Fruit fly (Drosophila melanogaster): Measurements from ENCODE around the gene CG6415.
A peak's percentile ranks its signal among the peaks of the same experiment; 100 is the strongest.

Gene CG6415

dm6 chr2L:10728751-10729150 is 25.3 kb downstream of the CG6415 start, which contains the start of gene CG6443:
TSS of gene CG6443 (plus strand) at chr2L:10728978.
- no peak for TF ChIP-seq rn (GFP tag; IDR thresholded peaks at IDR 0.05)
- TF ChIP-seq CG9948 (tag; optimal IDR thresholded peaks at IDR 0.05) = no peak
- no peak for TF ChIP-seq fd96Ca (GFP tag; IDR thresholded peaks at IDR 0.05)
- TF ChIP-seq CG8159 (tag; optimal IDR thresholded peaks at IDR 0.05) = no peak
- no peak for TF ChIP-seq D1 (tag; optimal IDR thresholded peaks at IDR 0.05)
- no peak for TF ChIP-seq CG34367 (tag; optimal IDR thresholded peaks at IDR 0.05)
- TF ChIP-seq EcR (GFP tag; optimal IDR thresholded peaks at IDR 0.05) = no peak
- TF ChIP-seq CG12605 (GFP tag; IDR thresholded peaks at IDR 0.05) = no peak
- TF ChIP-seq CG14655 (GFP tag; optimal IDR thresholded peaks at IDR 0.05) = no peak
- TF ChIP-seq gl (tag; optimal IDR thresholded peaks at IDR 0.05) = no peak
- no peak for TF ChIP-seq Pif1A (GFP tag; optimal IDR thresholded peaks at IDR 0.05)
- no peak for TF ChIP-seq CG8301 (tag; optimal IDR thresholded peaks at IDR 0.05)
- TF ChIP-seq CG10348 (GFP tag; IDR thresholded peaks at IDR 0.05) = no peak
- TF ChIP-seq CG17806 (tag; optimal IDR thresholded peaks at IDR 0.05) = no peak
- no peak for TF ChIP-seq Snoo (tag; optimal IDR thresholded peaks at IDR 0.05)
- TF ChIP-seq Pif1B (GFP tag; optimal IDR thresholded peaks at IDR 0.05) = no peak
- TF ChIP-seq CG15710 (tag; optimal IDR thresholded peaks at IDR 0.05) = no peak
- TF ChIP-seq CG32121 (GFP tag; IDR thresholded peaks at IDR 0.05) = no peak
- no peak for TF ChIP-seq CG13204 (GFP tag; optimal IDR thresholded peaks at IDR 0.05)

dm6 chr2L:10729955-10730354 is 26.5 kb downstream of the CG6415 start, which contains the start of gene CG17118:
TSS of gene CG17118 (plus strand) at chr2L:10730255.
- no peak for TF ChIP-seq CG13204 (GFP tag; optimal IDR thresholded peaks at IDR 0.05)
- no peak for TF ChIP-seq D1 (tag; optimal IDR thresholded peaks at IDR 0.05)
- TF ChIP-seq CG32121 (GFP tag; IDR thresholded peaks at IDR 0.05) = no peak
- TF ChIP-seq CG12605 (GFP tag; IDR thresholded peaks at IDR 0.05) = no peak
- no peak for TF ChIP-seq fd96Ca (GFP tag; IDR thresholded peaks at IDR 0.05)
- no peak for TF ChIP-seq CG34367 (tag; optimal IDR thresholded peaks at IDR 0.05)
- no peak for TF ChIP-seq Pif1A (GFP tag; optimal IDR thresholded peaks at IDR 0.05)
- TF ChIP-seq rn (GFP tag; IDR thresholded peaks at IDR 0.05) = no peak
- no peak for TF ChIP-seq gl (tag; optimal IDR thresholded peaks at IDR 0.05)
- no peak for TF ChIP-seq CG9948 (tag; optimal IDR thresholded peaks at IDR 0.05)
- TF ChIP-seq CG8301 (tag; optimal IDR thresholded peaks at IDR 0.05) = no peak
- TF ChIP-seq CG15710 (tag; optimal IDR thresholded peaks at IDR 0.05) = no peak
- no peak for TF ChIP-seq CG8159 (tag; optimal IDR thresholded peaks at IDR 0.05)
- TF ChIP-seq CG17806 (tag; optimal IDR thresholded peaks at IDR 0.05) = no peak
- TF ChIP-seq CG14655 (GFP tag; optimal IDR thresholded peaks at IDR 0.05) = no peak
- no peak for TF ChIP-seq EcR (GFP tag; optimal IDR thresholded peaks at IDR 0.05)
- no peak for TF ChIP-seq Pif1B (GFP tag; optimal IDR thresholded peaks at IDR 0.05)
- no peak for TF ChIP-seq CG4496 (GFP tag; IDR thresholded peaks at IDR 0.05)

dm6 chr2L:10732343-10732808 is 29.0 kb downstream of the CG6415 start, which contains the start of the genes EMC3 and Dpy-30L1:
TSS of gene EMC3 (minus strand) at chr2L:10732423.
TSS of gene Dpy-30L1 (plus strand) at chr2L:10732653.
- TF ChIP-seq CG4496 (GFP tag; IDR thresholded peaks at IDR 0.05) = peak; percentile 20; the same call in 1 of the 3 replicates
- TF ChIP-seq CG32121 (GFP tag; IDR thresholded peaks at IDR 0.05) = no peak
- TF ChIP-seq CG14655 (GFP tag; optimal IDR thresholded peaks at IDR 0.05) = no peak
- peak; percentile 27 for TF ChIP-seq Snoo (tag; optimal IDR thresholded peaks at IDR 0.05)
- TF ChIP-seq CG13204 (GFP tag; optimal IDR thresholded peaks at IDR 0.05) = no peak
- TF ChIP-seq Ets98B (GFP tag; IDR thresholded peaks at IDR 0.05) = peak; percentile 43; the same call in 1 of the 2 replicates
- no peak for TF ChIP-seq EcR (GFP tag; optimal IDR thresholded peaks at IDR 0.05)
- no peak for TF ChIP-seq gl (tag; optimal IDR thresholded peaks at IDR 0.05)
- peak; percentile 5 for TF ChIP-seq CG9948 (tag; optimal IDR thresholded peaks at IDR 0.05)
- TF ChIP-seq fd96Ca (GFP tag; IDR thresholded peaks at IDR 0.05) = no peak
- peak; percentile 53 for TF ChIP-seq CG15710 (tag; optimal IDR thresholded peaks at IDR 0.05)
- no peak for TF ChIP-seq Pif1B (GFP tag; optimal IDR thresholded peaks at IDR 0.05)
- no peak for TF ChIP-seq CG34367 (tag; optimal IDR thresholded peaks at IDR 0.05)
- peak; percentile 35 for TF ChIP-seq CG17806 (tag; optimal IDR thresholded peaks at IDR 0.05)
- TF ChIP-seq Pif1A (GFP tag; optimal IDR thresholded peaks at IDR 0.05) = no peak

- TF ChIP-seq CG4496 (GFP tag; IDR thresholded peaks at IDR 0.05) (0 out of 3 replicates have a peak, but pooled peaks have one; percentile 16), rn (GFP tag; IDR thresholded peaks at IDR 0.05) (no peak)
These were observed 32.5 kb downstream of the CG6415 start, which contains the start of gene Nup107 for dm6 chr2L:10735923-10736322. TSS of gene Nup107 (minus strand) at chr2L:10736071.

- TF ChIP-seq CG4496 (GFP tag; IDR thresholded peaks at IDR 0.05) = peak; percentile 75
- TF ChIP-seq CG13204 (GFP tag; optimal IDR thresholded peaks at IDR 0.05) = no peak
- TF ChIP-seq CG8301 (tag; optimal IDR thresholded peaks at IDR 0.05) = no peak
- no peak for TF ChIP-seq CG12605 (GFP tag; IDR thresholded peaks at IDR 0.05)
- TF ChIP-seq CG8159 (tag; optimal IDR thresholded peaks at IDR 0.05) = peak; percentile 35
- no peak for TF ChIP-seq Pif1B (GFP tag; optimal IDR thresholded peaks at IDR 0.05)
- TF ChIP-seq CG32121 (GFP tag; IDR thresholded peaks at IDR 0.05) = peak; percentile 80
- TF ChIP-seq CG15710 (tag; optimal IDR thresholded peaks at IDR 0.05) = peak; percentile 10
- TF ChIP-seq fd96Ca (GFP tag; IDR thresholded peaks at IDR 0.05) = peak; percentile 91
- peak; percentile 21 for TF ChIP-seq CG17806 (tag; optimal IDR thresholded peaks at IDR 0.05)
- peak; percentile 82 for TF ChIP-seq Ets98B (GFP tag; IDR thresholded peaks at IDR 0.05)
These were observed 33.8 kb downstream of the CG6415 start, which contains the start of the genes Vha16-5 and CG12299 for dm6 chr2L:10736993-10737756. TSS of gene Vha16-5 (minus strand) at chr2L:10737043. TSS of gene CG12299 (plus strand) at chr2L:10737345.

All from whole organism, pupa.